Fruit fly (Drosophila melanogaster) whole organism, embryonic: ENCODE data around the gene CG9044.

Experiments
- Elba2 ChIP-seq: fragments of 200-800 bp; sonication (Bioruptor generic); optimal IDR thresholded peaks from 3 replicates; lab custom pipeline; 2016; ENCODE audit warnings: missing biosample characterization, missing genetic modification characterization
- dm ChIP-seq: fragments of 200-800 bp; sonication (Bioruptor generic); optimal IDR thresholded peaks from 3 replicates; lab custom pipeline; 2016; ENCODE audit warnings: missing biosample characterization, missing genetic modification characterization

DNA sequence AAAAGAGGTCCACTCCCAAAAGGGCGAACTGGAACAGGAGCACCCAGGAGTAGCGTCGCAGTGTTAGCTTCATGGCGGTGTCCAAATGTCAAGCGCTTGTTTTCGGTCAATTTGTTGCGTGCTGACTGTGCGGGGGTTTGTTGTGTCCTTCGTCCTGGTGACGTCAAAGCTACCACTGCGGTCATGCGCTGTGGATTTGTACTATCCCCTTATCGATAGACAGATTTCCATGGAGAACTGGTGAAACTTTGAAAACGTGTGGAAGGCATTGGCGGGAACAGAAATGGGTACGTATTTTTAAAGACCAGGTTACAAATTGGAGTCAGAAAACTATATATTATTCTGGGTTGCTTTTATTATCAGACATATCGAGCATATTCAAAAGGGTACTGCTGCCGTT, 6.9 kb downstream of the CG9044 start, which contains the start of gene CG13999:
- TF ChIP-seq dm (GFP tag; lab: Kevin White, UChicago) (no peak), Elba2 (GFP tag; lab: Kevin White, UChicago) (no peak)
